Worm (Caenorhabditis elegans): ENCODE results near the gene R04B5.1.

ce11 chrV:10112187-10112586 is 34.0 kb upstream of the R04B5.1 start, which contains the start of gene C08B6.3:
- TF ChIP-seq nhr-28 (tag; optimal IDR thresholded peaks at IDR 0.05) (no peak), ztf-11 (tag; optimal IDR thresholded peaks at IDR 0.05) (no peak), tbx-2 (tag; optimal IDR thresholded peaks at IDR 0.05) (no peak), mep-1 (tag; optimal IDR thresholded peaks at IDR 0.05) (no peak), rnt-1 (tag; optimal IDR thresholded peaks at IDR 0.05) (no peak), nhr-11 (tag; optimal IDR thresholded peaks at IDR 0.05) (no peak), Y116A8C.19 (tag; optimal IDR thresholded peaks at IDR 0.05; ENCODE audit: borderline replicate concordance) (no peak), aha-1 (tag; optimal IDR thresholded peaks at IDR 0.05) (no peak), lin-14 (GFP tag; optimal IDR thresholded peaks at IDR 0.05) (no peak), skn-1 (tag; optimal IDR thresholded peaks at IDR 0.05) (no peak), grh-1 (GFP tag; IDR thresholded peaks at IDR 0.05) (no peak)
